Worm (Caenorhabditis elegans): ENCODE results near the gene K04G7.1.

Gene K04G7.1

ce11 chrIII:7209721-7210120, 47.2 kb downstream of the K04G7.1 start, which contains the start of gene R151.2:
Gene R151.2 (plus strand): TSS chrIII:7209967.
- TF ChIP-seq egl-27 (tag; optimal IDR thresholded peaks at IDR 0.05) (no peak), fos-1 (tag; optimal IDR thresholded peaks at IDR 0.05) (peak; percentile 10)

ce11 chrIII:7210486-7210885, 48.0 kb downstream of the K04G7.1 start:
- TF ChIP-seq ama-1 (optimal IDR thresholded peaks at IDR 0.05) = no peak
- TF ChIP-seq lin-15B (tag; optimal IDR thresholded peaks at IDR 0.05) = no peak
- no peak for TF ChIP-seq fos-1 (tag; optimal IDR thresholded peaks at IDR 0.05)
- no peak for TF ChIP-seq fkh-10 (GFP tag; optimal IDR thresholded peaks at IDR 0.05)
- TF ChIP-seq sea-2 (GFP tag; optimal IDR thresholded peaks at IDR 0.05) = no peak
- TF ChIP-seq egl-27 (tag; optimal IDR thresholded peaks at IDR 0.05) = no peak

- TF ChIP-seq zag-1 (tag; optimal IDR thresholded peaks at IDR 0.05) = no peak
- no peak for TF ChIP-seq nhr-25 (tag; optimal IDR thresholded peaks at IDR 0.05)
- TF ChIP-seq pqm-1 (tag; optimal IDR thresholded peaks at IDR 0.05) = peak; percentile 81
- TF ChIP-seq elt-2 (tag; optimal IDR thresholded peaks at IDR 0.05) = peak; percentile 61
Measured at ce11 chrIII:7212028-7212427, 49.5 kb downstream of the K04G7.1 start.
